Worm (Caenorhabditis elegans) whole organism, young adult: ENCODE results near the gene srt-7.

Experiments used
- F10E7.11 ChIP-seq: sonication (generic microtip); optimal IDR thresholded peaks from 2 replicates; lab custom pipeline; 2017; ENCODE audit warnings: mild to moderate bottlenecking, missing genetic modification characterization, moderate library complexity, missing compliant biosample characterization
- F57C9.4 ChIP-seq: sonication (generic microtip); optimal IDR thresholded peaks from 2 replicates; lab custom pipeline; 2017; ENCODE audit warnings: mild to moderate bottlenecking, missing genetic modification characterization, missing compliant biosample characterization
- K11D2.4 ChIP-seq: fragments of 200-800 bp; sonication (Bioruptor generic); IDR thresholded peaks from 2 replicates; pipeline ENCODE4 v1.3.6; 2022; ENCODE audit warnings: missing genetic modification reagents, missing genetic modification characterization, missing compliant biosample characterization
- ccch-3 ChIP-seq: fragments of 200-800 bp; sonication (Bioruptor generic); optimal IDR thresholded peaks from 2 replicates; lab custom pipeline; 2018; ENCODE audit warnings: mild to moderate bottlenecking, missing genetic modification characterization, missing compliant biosample characterization
- ceh-100 ChIP-seq: fragments of 200-800 bp; sonication (Bioruptor generic); IDR thresholded peaks from 2 replicates; pipeline ENCODE4 v1.3.6; 2022; ENCODE audit warnings: missing genetic modification reagents, missing genetic modification characterization, missing compliant biosample characterization
- dpff-1 ChIP-seq: sonication (generic microtip); optimal IDR thresholded peaks from 2 replicates; lab custom pipeline; 2017; ENCODE audit warnings: mild to moderate bottlenecking, missing genetic modification characterization, missing compliant biosample characterization
- mel-28 ChIP-seq: sonication (generic microtip); optimal IDR thresholded peaks from 2 replicates; lab custom pipeline; 2016; ENCODE audit warnings: borderline replicate concordance, mild to moderate bottlenecking, missing genetic modification characterization, missing compliant biosample characterization
- nfya-1 ChIP-seq: sonication (generic microtip); optimal IDR thresholded peaks from 2 replicates; lab custom pipeline; 2017; ENCODE audit warnings: antibody characterized with exemption, missing compliant biosample characterization, missing genetic modification characterization, borderline replicate concordance; ENCODE audit not compliant: insufficient read depth
- nhr-90 ChIP-seq: sonication (generic microtip); optimal IDR thresholded peaks from 2 replicates; lab custom pipeline; 2016; ENCODE audit warnings: missing genotype, mild to moderate bottlenecking, missing genetic modification characterization, missing compliant biosample characterization
- sea-2 ChIP-seq: fragments of 200-800 bp; sonication (Bioruptor generic); IDR thresholded peaks from 2 replicates; pipeline ENCODE4 v1.3.6; 2022; ENCODE audit warnings: missing genetic modification characterization, missing compliant biosample characterization
- snpc-4 ChIP-seq, 5 experiments: fragments of 150-350 bp in 1 of 5; sonication (generic microtip) in 4 of 5; optimal IDR thresholded peaks; 2 replicates each; lab custom pipeline; 2014 to 2018; ENCODE audit warnings: missing genetic modification characterization in 5 of 5, missing biosample characterization in 3 of 5, antibody characterized with exemption in 2 of 5, mild to moderate bottlenecking in 2 of 5, missing compliant biosample characterization in 2 of 5, missing genotype in 2 of 5, moderate library complexity in 2 of 5, missing genetic modification reagents in 1 of 5
- zim-3 ChIP-seq: sonication (generic microtip); optimal IDR thresholded peaks from 2 replicates; lab custom pipeline; 2017; ENCODE audit warnings: mild to moderate bottlenecking, missing genetic modification characterization, moderate library complexity, missing compliant biosample characterization

ce11 chrV:3106785-3107184, 25.2 kb downstream of the srt-7 start:
- TF ChIP-seq zim-3 (tag; lab: Kevin White, UChicago) (no peak), nfya-1 (no peak), ceh-100 (no peak), ccch-3 (GFP tag; lab: Kevin White, UChicago) (no peak), K11D2.4 (GFP tag; lab: Robert Waterston, UW) (no peak), F57C9.4 (no peak), snpc-4 (GFP tag; optimal IDR thresholded peaks at IDR 0.05; lab: Kevin White, UChicago) (peak; percentile 21), snpc-4 (tag; optimal IDR thresholded peaks at IDR 0.05; lab: Kevin White, UChicago) (peak in 1 of 4 experiments; percentile 91), dpff-1 (tag; lab: Kevin White, UChicago) (no peak), nhr-90 (tag; lab: Kevin White, UChicago) (no peak), F10E7.11 (tag; lab: Kevin White, UChicago) (no peak), sea-2 (GFP tag; lab: Robert Waterston, UW) (no peak), mel-28 (no peak)
